Fruit fly (Drosophila melanogaster): Measurements from ENCODE around the gene chas.
A peak's percentile ranks its signal among the peaks of the same experiment; 100 is the strongest.

chas gene

DNA sequence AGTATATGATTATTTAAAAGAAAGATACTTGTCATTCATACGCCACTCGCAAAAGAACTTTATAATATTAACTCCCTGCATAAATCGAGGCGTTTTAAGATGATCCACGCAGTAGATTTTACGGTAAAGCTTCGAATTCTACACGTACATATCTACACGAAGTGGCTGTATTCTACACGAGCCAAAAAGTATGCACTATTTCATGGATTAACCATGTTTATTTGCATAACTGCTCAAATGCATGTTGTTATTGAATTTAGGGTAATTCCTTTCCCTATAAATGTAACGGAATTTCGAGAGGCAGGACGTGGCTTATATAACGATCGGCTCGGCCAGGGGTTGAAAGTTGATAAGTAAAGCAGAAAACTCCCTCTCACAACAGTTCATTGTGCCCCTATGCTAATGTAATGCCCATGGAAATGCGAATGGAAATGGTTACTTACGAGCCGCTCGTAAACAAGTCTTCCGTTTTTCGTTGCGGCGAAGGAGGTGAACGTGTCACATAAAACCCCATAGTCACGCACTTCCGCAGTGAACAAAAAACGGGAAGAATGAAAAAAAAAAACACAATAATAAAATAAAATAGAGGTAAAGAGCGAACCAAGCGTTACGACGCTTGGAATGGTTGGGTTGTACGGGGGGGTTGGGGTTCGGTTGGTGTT, 38.6 kb upstream of the chas start (continued):
- TF ChIP-seq bigmax (GFP tag; optimal IDR thresholded peaks at IDR 0.05) (no peak), CG3726 (GFP tag; IDR thresholded peaks at IDR 0.05) (no peak), Camta (GFP tag; optimal IDR thresholded peaks at IDR 0.05) (no peak), dmrt99B (tag; optimal IDR thresholded peaks at IDR 0.05) (no peak), Pdp1 (GFP tag; optimal IDR thresholded peaks at IDR 0.05) (peak in 1 of 2 experiments; percentile 86), sob (GFP tag; IDR thresholded peaks at IDR 0.05) (no peak), MBD-R2 (GFP tag; IDR thresholded peaks at IDR 0.05) (no peak), lmd (GFP tag; IDR thresholded peaks at IDR 0.05) (no peak), row (GFP tag; IDR thresholded peaks at IDR 0.05) (no peak), Hr39 (optimal IDR thresholded peaks at IDR 0.05) (no peak), CG33213 (GFP tag; optimal IDR thresholded peaks at IDR 0.05) (peak; percentile 14), Dad (GFP tag; optimal IDR thresholded peaks at IDR 0.05) (no peak), crol (GFP tag; IDR thresholded peaks at IDR 0.05) (peak; percentile 32; the same call in 1 of the 2 replicates), Side (GFP tag; optimal IDR thresholded peaks at IDR 0.05) (no peak), CG10147 (GFP tag; optimal IDR thresholded peaks at IDR 0.05) (peak; percentile 2), CG2199 (GFP tag; IDR thresholded peaks at IDR 0.05) (peak; percentile 91), CG13894 (tag; optimal IDR thresholded peaks at IDR 0.05) (peak; percentile 12), CG1529 (GFP tag; optimal IDR thresholded peaks at IDR 0.05) (no peak), CTCF (GFP tag; optimal IDR thresholded peaks at IDR 0.05) (peak; percentile 88), nerfin-1 (tag; optimal IDR thresholded peaks at IDR 0.05) (peak; percentile 91), org-1 (GFP tag; optimal IDR thresholded peaks at IDR 0.05) (no peak), sens (GFP tag) (peak; percentile 0), Dfd (GFP tag; optimal IDR thresholded peaks at IDR 0.05) (no peak), CG1603 (tag; optimal IDR thresholded peaks at IDR 0.05) (peak; percentile 9), br (optimal IDR thresholded peaks at IDR 0.05) (no peak), Med (GFP tag) (peak; percentile 78), CG4617 (GFP tag; optimal IDR thresholded peaks at IDR 0.05; ENCODE audit: borderline replicate concordance) (no peak), unc-4 (GFP tag; IDR thresholded peaks at IDR 0.05; ENCODE audit: partially characterized antibody) (peak; percentile 24; the same call in 1 of the 2 replicates), CG14860 (GFP tag; IDR thresholded peaks at IDR 0.05; ENCODE audit: partially characterized antibody) (0 out of 3 replicates have a peak, but pooled peaks have one; percentile 10), CG15601 (tag; optimal IDR thresholded peaks at IDR 0.05) (peak; percentile 8), sqz (GFP tag; optimal IDR thresholded peaks at IDR 0.05) (peak; percentile 36), oc (tag; optimal IDR thresholded peaks at IDR 0.05) (no peak)

DNA sequence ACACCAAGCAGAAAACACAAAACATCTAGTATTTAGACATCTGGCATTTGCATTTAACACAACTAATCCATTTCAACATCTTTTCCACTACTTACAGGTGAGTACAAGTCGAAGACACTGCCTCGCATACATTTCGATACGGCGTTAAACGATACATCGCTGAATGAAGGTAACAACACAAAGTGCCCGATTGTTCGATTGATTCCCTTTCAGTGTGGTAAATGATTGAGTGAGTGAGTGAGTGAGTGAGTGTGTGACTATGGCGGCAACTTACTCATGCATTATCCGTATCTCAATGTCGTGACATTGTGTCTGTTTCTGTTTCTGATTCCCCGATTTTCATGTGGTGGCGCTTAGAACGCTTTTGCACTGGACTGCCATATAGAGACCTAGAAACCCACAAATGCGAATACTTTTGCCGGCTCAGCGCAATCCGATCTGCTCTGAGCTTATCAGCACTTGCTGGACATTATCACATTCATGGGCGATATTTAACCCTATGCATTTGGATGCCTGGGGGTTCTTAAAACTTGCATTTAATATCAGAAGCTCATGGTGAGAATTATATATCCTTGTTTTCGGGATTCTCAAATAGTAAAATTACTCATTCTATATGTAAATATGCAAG, 37.7 kb upstream of the chas start:
- TF ChIP-seq z (GFP tag; IDR thresholded peaks at IDR 0.05) (peak; percentile 83), psq (GFP tag; optimal IDR thresholded peaks at IDR 0.05) (no peak), CG14965 (GFP tag; optimal IDR thresholded peaks at IDR 0.05; ENCODE audit: borderline replicate concordance) (no peak), stwl (tag; optimal IDR thresholded peaks at IDR 0.05) (peak; percentile 73), BEAF-32 (GFP tag; optimal IDR thresholded peaks at IDR 0.05) (peak; percentile 13), CG1603 (tag; optimal IDR thresholded peaks at IDR 0.05) (peak; percentile 13), CG10462 (GFP tag; optimal IDR thresholded peaks at IDR 0.05) (no peak), pfk (GFP tag; optimal IDR thresholded peaks at IDR 0.05) (peak; percentile 31), ERR (GFP tag; optimal IDR thresholded peaks at IDR 0.05) (no peak), H15 (GFP tag; IDR thresholded peaks at IDR 0.05) (no peak)

All from whole organism, embryonic.